Worm (Caenorhabditis elegans): Measurements from ENCODE around the gene K06H7.2.

ce11 chrIII:8093079-8093623 lies at the start of gene K06H7.2:
- TF ChIP-seq elt-1 (tag; optimal IDR thresholded peaks at IDR 0.05) (no peak), nhr-77 (tag; optimal IDR thresholded peaks at IDR 0.05) (no peak), blmp-1 (tag; optimal IDR thresholded peaks at IDR 0.05; ENCODE audit: insufficient read depth) (no peak), zag-1 (tag; optimal IDR thresholded peaks at IDR 0.05) (peak; percentile 31), nhr-11 (tag; optimal IDR thresholded peaks at IDR 0.05) (no peak), mdl-1 (tag; optimal IDR thresholded peaks at IDR 0.05) (no peak), unc-39 (tag; optimal IDR thresholded peaks at IDR 0.05) (no peak), elt-3 (tag; optimal IDR thresholded peaks at IDR 0.05) (no peak), nhr-12 (tag; optimal IDR thresholded peaks at IDR 0.05) (no peak)
